Worm (Caenorhabditis elegans) whole organism, mixed stage, embryonic: ENCODE data around the gene sas-1.

Experiments used
- ceh-39 ChIP-seq: fragments of 150-350 bp; optimal IDR thresholded peaks from 2 replicates; lab custom pipeline; 2014; ENCODE audit warnings: missing biosample characterization, missing genetic modification characterization
- ces-1 ChIP-seq: fragments of 150-350 bp; optimal IDR thresholded peaks from 2 replicates; lab custom pipeline; 2014; ENCODE audit warnings: missing biosample characterization, missing genetic modification reagents, missing genetic modification characterization
- cnd-1 ChIP-seq: fragments of 200-800 bp; sonication (Bioruptor generic); optimal IDR thresholded peaks from 2 replicates; lab custom pipeline; 2018; ENCODE audit warnings: mild to moderate bottlenecking, missing genetic modification characterization, missing compliant biosample characterization
- elt-1 ChIP-seq: sonication (generic microtip); optimal IDR thresholded peaks from 2 replicates; lab custom pipeline; 2017; ENCODE audit warnings: missing genetic modification characterization, mild to moderate bottlenecking, missing compliant biosample characterization, antibody characterized with exemption, moderate library complexity, borderline replicate concordance; ENCODE audit not compliant: insufficient read depth
- elt-3 ChIP-seq: fragments of 150-350 bp; optimal IDR thresholded peaks from 2 replicates; lab custom pipeline; 2014; ENCODE audit warnings: missing biosample characterization, missing genetic modification characterization
- flh-1 ChIP-seq: fragments of 200-800 bp; sonication (Bioruptor generic); optimal IDR thresholded peaks from 2 replicates; lab custom pipeline; 2018; ENCODE audit warnings: mild to moderate bottlenecking, missing genetic modification characterization, moderate library complexity, missing compliant biosample characterization
- ham-2 ChIP-seq: fragments of 200-800 bp; sonication (Bioruptor generic); optimal IDR thresholded peaks from 2 replicates; lab custom pipeline; 2018; ENCODE audit warnings: mild to moderate bottlenecking, missing genetic modification characterization, missing compliant biosample characterization
- hlh-1 ChIP-seq: fragments of 150-350 bp; optimal IDR thresholded peaks from 2 replicates; lab custom pipeline; 2014; ENCODE audit warnings: missing biosample characterization, missing genetic modification reagents, missing genetic modification characterization
- lin-13 ChIP-seq: fragments of 150-350 bp; optimal IDR thresholded peaks from 2 replicates; lab custom pipeline; 2014; ENCODE audit warnings: missing biosample characterization, missing genetic modification characterization
- lin-32 ChIP-seq: fragments of 200-800 bp; sonication (Bioruptor generic); optimal IDR thresholded peaks from 2 replicates; lab custom pipeline; 2018; ENCODE audit warnings: mild to moderate bottlenecking, missing genetic modification characterization, missing compliant biosample characterization
- lsy-2 ChIP-seq: fragments of 150-350 bp; optimal IDR thresholded peaks from 2 replicates; lab custom pipeline; 2014; ENCODE audit warnings: missing biosample characterization, missing genetic modification characterization
- mab-5 ChIP-seq: fragments of 150-350 bp; optimal IDR thresholded peaks from 2 replicates; lab custom pipeline; 2014; ENCODE audit warnings: missing biosample characterization, missing genetic modification characterization
- mep-1 ChIP-seq: fragments of 150-350 bp; optimal IDR thresholded peaks from 2 replicates; lab custom pipeline; 2017; ENCODE audit warnings: missing biosample characterization, missing genetic modification reagents, missing genetic modification characterization, inconsistent platforms
- mls-2 ChIP-seq: sonication (generic microtip); optimal IDR thresholded peaks from 2 replicates; lab custom pipeline; 2016; ENCODE audit warnings: mild to moderate bottlenecking, missing genetic modification characterization, moderate library complexity, missing compliant biosample characterization
- nhr-2 ChIP-seq: fragments of 150-350 bp; optimal IDR thresholded peaks from 2 replicates; lab custom pipeline; 2014; ENCODE audit warnings: missing biosample characterization, missing genetic modification characterization
- nhr-76 ChIP-seq: sonication (generic microtip); optimal IDR thresholded peaks from 2 replicates; lab custom pipeline; 2017; ENCODE audit warnings: missing biosample characterization, missing genetic modification characterization
- pha-4 ChIP-seq: fragments of 150-350 bp; optimal IDR thresholded peaks from 2 replicates; lab custom pipeline; 2018; ENCODE audit warnings: missing biosample characterization, missing genetic modification reagents, missing genetic modification characterization
- sem-2 ChIP-seq: fragments of 200-800 bp; sonication (Bioruptor generic); optimal IDR thresholded peaks from 2 replicates; lab custom pipeline; 2018; ENCODE audit warnings: mild to moderate bottlenecking, missing genetic modification characterization, missing compliant biosample characterization
- sptf-1 ChIP-seq: sonication (generic microtip); optimal IDR thresholded peaks from 2 replicates; lab custom pipeline; 2017; ENCODE audit warnings: mild to moderate bottlenecking, missing genetic modification characterization, moderate library complexity, missing compliant biosample characterization
- unc-120 ChIP-seq: sonication (generic microtip); optimal IDR thresholded peaks from 2 replicates; lab custom pipeline; 2017; ENCODE audit warnings: missing genetic modification characterization, missing compliant biosample characterization; ENCODE audit not compliant: poor library complexity, severe bottlenecking
- unc-62 ChIP-seq: fragments of 150-350 bp; optimal IDR thresholded peaks from 2 replicates; lab custom pipeline; 2014; ENCODE audit warnings: missing biosample characterization, missing genetic modification reagents, missing genetic modification characterization
- ztf-11 ChIP-seq: fragments of 150-350 bp; optimal IDR thresholded peaks from 2 replicates; lab custom pipeline; 2014; ENCODE audit warnings: missing biosample characterization, missing genetic modification characterization

The sas-1 gene

ce11 chrIII:12746369-12746855 is 47.1 kb downstream of the sas-1 start, which contains the start of gene Y111B2A.21:
Y111B2A.21 (plus strand) TSS chrIII:12746419.
- TF ChIP-seq unc-120 (no peak), pha-4 (tag; lab: Kevin White, UChicago) (no peak), mep-1 (tag; lab: Kevin White, UChicago) (no peak), lin-13 (tag; lab: Kevin White, UChicago) (no peak)

DNA sequence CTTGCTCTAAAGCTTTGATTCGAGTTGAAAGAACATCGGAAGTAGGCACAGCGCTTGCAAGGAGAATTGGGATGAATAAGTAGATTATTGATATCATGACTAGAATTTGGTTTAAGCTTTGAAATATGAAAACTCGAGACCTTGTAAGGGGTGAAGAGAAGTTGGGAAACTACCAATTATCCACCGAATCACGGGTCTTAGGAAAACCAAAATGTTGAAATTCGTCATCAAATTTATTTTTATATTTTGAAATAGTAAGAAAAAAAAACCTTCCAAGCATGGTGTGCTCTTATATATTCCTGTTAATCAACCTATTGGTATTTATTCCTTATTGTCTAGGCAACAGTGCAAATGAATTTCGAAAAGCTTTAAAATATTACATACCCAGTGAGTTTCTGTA is 51.5 kb downstream of the sas-1 start, which contains the start of the genes irld-60 and irld-20:
TSS of gene irld-60 (minus strand) at position 101 of the 400 bp plus-strand sequence.
TSS of gene irld-20 (plus strand) at position 279 of the 400 bp plus-strand sequence.
- TF ChIP-seq sptf-1 = no peak
- TF ChIP-seq lin-32 (GFP tag; lab: Kevin White, UChicago) = no peak
- TF ChIP-seq lsy-2 = no peak
- TF ChIP-seq ceh-39 = no peak
- TF ChIP-seq nhr-2 (tag; lab: Kevin White, UChicago) = no peak
- TF ChIP-seq elt-3 (tag; lab: Kevin White, UChicago) = no peak
- no peak for TF ChIP-seq pha-4 (tag; lab: Kevin White, UChicago)
- TF ChIP-seq hlh-1 = no peak
- no peak for TF ChIP-seq sem-2 (GFP tag; lab: Kevin White, UChicago)
- TF ChIP-seq mls-2 = no peak
- no peak for TF ChIP-seq mab-5 (tag; lab: Kevin White, UChicago)
- TF ChIP-seq, all 35 proteins: peak for 0

DNA sequence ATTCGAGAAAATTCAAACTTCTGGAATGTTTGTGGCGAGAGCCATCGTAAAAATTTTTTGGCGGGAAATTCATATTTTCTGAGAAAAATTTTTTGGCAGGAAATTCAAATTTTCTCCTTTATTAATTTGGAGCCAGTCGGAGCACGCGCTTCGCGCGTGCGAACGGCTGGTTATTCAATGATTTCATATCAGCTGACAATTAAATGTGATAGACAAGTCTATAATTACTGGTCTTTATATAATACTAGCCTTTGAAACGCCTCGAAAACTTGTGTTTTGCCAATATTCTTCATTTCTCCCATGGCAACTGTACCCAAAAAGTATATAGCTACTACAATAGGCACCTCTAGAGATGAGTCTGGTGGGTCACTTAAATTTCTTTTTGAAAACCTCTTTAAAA is 55.8 kb downstream of the sas-1 start, which contains the start of gene srw-10:
TSS of gene srw-10 (plus strand) at position 301 of the 400 bp plus-strand sequence.
- TF ChIP-seq mab-5 (tag; lab: Kevin White, UChicago) (no peak), ztf-11 (tag; lab: Kevin White, UChicago) (no peak), nhr-76 (tag; lab: Kevin White, UChicago) (no peak), nhr-2 (tag; lab: Kevin White, UChicago) (no peak), lin-13 (tag; lab: Kevin White, UChicago) (no peak), ces-1 (GFP tag; lab: Kevin White, UChicago) (no peak), ceh-39 (no peak), cnd-1 (no peak), ham-2 (no peak), unc-62 (GFP tag; lab: Kevin White, UChicago) (no peak)

DNA sequence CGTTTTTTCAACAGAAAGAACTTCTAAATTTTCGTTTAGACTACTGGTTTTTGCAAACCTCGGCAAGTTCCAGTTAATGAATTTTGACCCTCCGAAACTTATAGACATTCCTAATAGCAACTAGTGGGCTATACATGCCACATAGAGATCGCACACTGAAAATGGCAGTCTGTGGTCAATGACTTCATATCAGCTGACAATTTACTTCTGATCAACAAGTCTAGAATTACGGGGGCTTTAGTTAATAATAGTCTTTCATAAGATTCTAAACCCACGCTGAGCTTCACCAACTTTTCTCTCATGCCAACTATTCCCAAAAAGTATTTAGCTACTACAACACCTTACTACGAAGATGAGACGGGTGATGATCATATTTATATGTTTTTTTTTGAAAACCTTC is 58.1 kb downstream of the sas-1 start, which contains the start of gene srw-9:
TSS of gene srw-9 (plus strand) at position 301 of the 400 bp plus-strand sequence.
- TF ChIP-seq ceh-39 (no peak), sem-2 (GFP tag; lab: Kevin White, UChicago) (no peak), flh-1 (GFP tag; lab: Kevin White, UChicago) (no peak), elt-1 (no peak)
